Worm (Caenorhabditis elegans) whole organism, L4 larva: ENCODE data around the gene srxa-15.

Experiments used
- D1046.2 ChIP-seq: fragments of 200-800 bp; sonication (Bioruptor generic); IDR thresholded peaks from 2 replicates; pipeline ENCODE4 v1.3.6; 2022; ENCODE audit warnings: missing genetic modification characterization, missing compliant biosample characterization
- R02D3.7 ChIP-seq: fragments of 150-350 bp; sonication (generic microtip); optimal IDR thresholded peaks from 3 replicates; lab custom pipeline; 2014; ENCODE audit warnings: missing biosample characterization, missing genetic modification characterization
- pha-4 ChIP-seq, 2 experiments: fragments of 150-350 bp in 1 of 2; fragments of 200-800 bp in 1 of 2; sonication (Bioruptor generic) in 1 of 2; IDR thresholded peaks in 1 of 2; optimal IDR thresholded peaks in 1 of 2; 2 replicates each; pipeline versions ENCODE4 v1.3.6 to Lab custom; 2014 to 2022; ENCODE audit warnings: missing genetic modification characterization in 2 of 2, missing genetic modification reagents in 2 of 2, missing biosample characterization in 1 of 2, missing compliant biosample characterization in 1 of 2

DNA sequence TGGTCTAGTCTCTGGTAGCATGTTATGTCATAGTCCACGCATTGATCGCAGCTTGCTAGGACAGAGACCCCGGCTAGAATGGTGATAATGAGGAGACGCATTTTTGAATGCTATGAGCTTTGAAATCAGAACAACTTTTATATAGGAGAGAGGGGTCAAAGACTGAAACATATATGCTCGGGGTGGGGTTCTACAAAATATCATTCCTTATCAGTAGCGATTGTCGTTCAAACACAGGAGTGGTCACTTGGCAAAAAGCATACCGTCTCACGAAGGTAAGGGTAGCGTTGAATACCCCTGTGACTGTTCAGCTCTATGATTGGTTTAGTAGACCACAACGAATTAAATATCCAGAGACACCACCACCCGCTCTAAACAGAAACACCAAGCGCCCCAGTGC is 44.9 kb upstream of the srxa-15 start, which contains the start of gene F46B3.1:
- TF ChIP-seq pha-4 (GFP tag; IDR thresholded peaks at IDR 0.05; lab: Robert Waterston, UW) (no peak), pha-4 (tag; optimal IDR thresholded peaks at IDR 0.05; lab: Kevin White, UChicago) (no peak), R02D3.7 (no peak), D1046.2 (GFP tag; lab: Robert Waterston, UW) (no peak)
